Fruit fly (Drosophila melanogaster) whole organism, embryonic: ENCODE results near the gene CG15203.

ENCODE experiments used
- Aef1 ChIP-seq: fragments of 200-800 bp; sonication (Bioruptor generic); IDR thresholded peaks from 3 replicates; pipeline ENCODE4 v1.3.6; 2022; ENCODE audit warnings: missing biosample characterization, missing genetic modification characterization
- CG10462 ChIP-seq: fragments of 200-800 bp; sonication (Bioruptor generic); optimal IDR thresholded peaks from 2 replicates; lab custom pipeline; 2016; ENCODE audit warnings: missing biosample characterization, missing genetic modification characterization
- CG10654 ChIP-seq: fragments of 200-800 bp; sonication (Bioruptor generic); optimal IDR thresholded peaks from 2 replicates; lab custom pipeline; 2016; ENCODE audit warnings: missing biosample characterization, missing genetic modification characterization
- CG13123 ChIP-seq: fragments of 200-800 bp; sonication (Bioruptor generic); optimal IDR thresholded peaks from 2 replicates; lab custom pipeline; 2016; ENCODE audit warnings: missing biosample characterization, missing genetic modification characterization
- CG14050 ChIP-seq: fragments of 200-800 bp; sonication (Bioruptor generic); IDR thresholded peaks from 3 replicates; pipeline ENCODE4 v1.3.6; 2022; ENCODE audit warnings: missing biosample characterization, missing genetic modification characterization
- CG16813 ChIP-seq: fragments of 200-800 bp; sonication (Bioruptor generic); IDR thresholded peaks from 3 replicates; pipeline ENCODE4 v1.3.6; 2022; ENCODE audit warnings: missing biosample characterization, missing genetic modification characterization; ENCODE audit not compliant: partially characterized antibody
- CG17186 ChIP-seq: fragments of 200-800 bp; sonication (Bioruptor generic); optimal IDR thresholded peaks from 3 replicates; lab custom pipeline; 2017; ENCODE audit warnings: missing biosample characterization, missing genetic modification reagents, missing genetic modification characterization
- CG17385 ChIP-seq: fragments of 200-800 bp; sonication (Bioruptor generic); optimal IDR thresholded peaks from 3 replicates; lab custom pipeline; 2018; ENCODE audit warnings: missing biosample characterization, mild to moderate bottlenecking, missing genetic modification characterization
- CG2116 ChIP-seq: fragments of 200-800 bp; sonication (Bioruptor generic); optimal IDR thresholded peaks from 3 replicates; lab custom pipeline; 2018; ENCODE audit warnings: missing biosample characterization, mild to moderate bottlenecking, missing genetic modification characterization
- CG2129 ChIP-seq: fragments of 200-800 bp; sonication (Bioruptor generic); IDR thresholded peaks from 2 replicates; pipeline ENCODE4 v1.3.6; 2022; ENCODE audit warnings: missing biosample characterization, missing genetic modification characterization; ENCODE audit not compliant: partially characterized antibody
- CG30020 ChIP-seq: fragments of 200-800 bp; optimal IDR thresholded peaks from 2 replicates; lab custom pipeline; 2019; ENCODE audit warnings: missing biosample characterization, mild to moderate bottlenecking, missing genetic modification characterization, moderate library complexity
- CG32532 ChIP-seq: fragments of 200-800 bp; sonication (Bioruptor generic); IDR thresholded peaks from 2 replicates; pipeline ENCODE4 v1.3.6; 2022; ENCODE audit warnings: missing biosample characterization, missing genetic modification characterization
- CG6683 ChIP-seq: fragments of 200-800 bp; sonication (Bioruptor generic); optimal IDR thresholded peaks from 2 replicates; lab custom pipeline; 2017; ENCODE audit warnings: missing biosample characterization, mild to moderate bottlenecking, missing genetic modification characterization, missing genetic modification reagents
- CG7963 ChIP-seq: fragments of 200-800 bp; sonication (Bioruptor generic); IDR thresholded peaks from 3 replicates; pipeline ENCODE4 v1.3.6; 2022; ENCODE audit warnings: missing biosample characterization, missing genetic modification characterization; ENCODE audit not compliant: partially characterized antibody
- CG8290 ChIP-seq, 3 experiments: fragments of 200-800 bp; sonication (Bioruptor generic); optimal IDR thresholded peaks; 2 replicates each; lab custom pipeline; 2016 to 2019; ENCODE audit warnings: missing biosample characterization in 3 of 3, missing genetic modification characterization in 3 of 3, mild to moderate bottlenecking in 2 of 3, moderate library complexity in 1 of 3
- CG8388 ChIP-seq: fragments of 200-800 bp; sonication (Bioruptor generic); optimal IDR thresholded peaks from 2 replicates; lab custom pipeline; 2019; ENCODE audit warnings: missing biosample characterization, mild to moderate bottlenecking, missing genetic modification characterization, moderate library complexity
- CG8478 ChIP-seq: fragments of >200 bp; optimal IDR thresholded peaks from 2 replicates; lab custom pipeline; 2018
- CG9797 ChIP-seq: fragments of 200-800 bp; sonication (Bioruptor generic); optimal IDR thresholded peaks from 3 replicates; lab custom pipeline; 2018; ENCODE audit warnings: missing biosample characterization, mild to moderate bottlenecking, missing genetic modification characterization
- CG9876 ChIP-seq: fragments of 200-800 bp; sonication (Bioruptor generic); optimal IDR thresholded peaks from 2 replicates; lab custom pipeline; 2016; ENCODE audit warnings: missing biosample characterization, missing genetic modification characterization
- CrebB ChIP-seq: fragments of 200-800 bp; sonication (Bioruptor generic); optimal IDR thresholded peaks from 3 replicates; lab custom pipeline; 2018; ENCODE audit warnings: missing biosample characterization, mild to moderate bottlenecking, missing genetic modification characterization
- HLH4C ChIP-seq: fragments of 200-800 bp; sonication (Bioruptor generic); IDR thresholded peaks from 3 replicates; pipeline ENCODE4 v1.3.6; 2022; ENCODE audit warnings: missing biosample characterization, missing genetic modification characterization; ENCODE audit not compliant: partially characterized antibody
- MTF-1 ChIP-seq: fragments of 200-800 bp; sonication (Bioruptor generic); optimal IDR thresholded peaks from 2 replicates; lab custom pipeline; 2018; ENCODE audit warnings: missing biosample characterization, mild to moderate bottlenecking, missing genetic modification characterization, borderline replicate concordance
- Myb ChIP-seq: fragments of 200-800 bp; sonication (Bioruptor generic); optimal IDR thresholded peaks from 2 replicates; lab custom pipeline; 2016; ENCODE audit warnings: missing biosample characterization, missing genetic modification characterization
- Nf-YA ChIP-seq: fragments of 200-800 bp; sonication (Bioruptor generic); IDR thresholded peaks from 2 replicates; pipeline ENCODE4 v1.3.6; 2022; ENCODE audit warnings: missing biosample characterization, missing genetic modification characterization
- Opbp ChIP-seq: fragments of 200-800 bp; sonication (Bioruptor generic); IDR thresholded peaks from 3 replicates; pipeline ENCODE4 v1.3.6; 2022; ENCODE audit warnings: missing biosample characterization, missing genetic modification characterization; ENCODE audit not compliant: partially characterized antibody
- Scr ChIP-seq: fragments of 200-800 bp; sonication (Bioruptor generic); IDR thresholded peaks from 2 replicates; pipeline ENCODE4 v1.3.6; 2022; ENCODE audit warnings: missing biosample characterization, missing genetic modification characterization; ENCODE audit not compliant: partially characterized antibody
- Sox102F ChIP-seq: fragments of 200-800 bp; sonication (Bioruptor generic); optimal IDR thresholded peaks from 2 replicates; lab custom pipeline; 2018; ENCODE audit warnings: missing biosample characterization, mild to moderate bottlenecking, missing genetic modification characterization, moderate library complexity
- Sry-δ ChIP-seq: fragments of 200-800 bp; sonication (Bioruptor generic); optimal IDR thresholded peaks from 2 replicates; lab custom pipeline; 2016; ENCODE audit warnings: missing biosample characterization, missing genetic modification characterization
- Trl ChIP-seq, 3 experiments: fragments of >200 bp in 2 of 3; fragments of 200-800 bp in 1 of 3; sonication (Bioruptor generic) in 1 of 3; optimal IDR thresholded peaks; 2 replicates in 1 of 3; 3 replicates in 2 of 3; lab custom pipeline; 2016 to 2017; ENCODE audit warnings: missing biosample characterization in 1 of 3, missing genetic modification characterization in 1 of 3
- amos ChIP-seq: fragments of 200-800 bp; sonication (Bioruptor generic); IDR thresholded peaks from 2 replicates; pipeline ENCODE4 v1.3.6; 2022; ENCODE audit warnings: missing biosample characterization, missing genetic modification characterization; ENCODE audit not compliant: partially characterized antibody
- cad ChIP-seq: fragments of >200 bp; optimal IDR thresholded peaks from 2 replicates; lab custom pipeline; 2017; ENCODE audit warnings: missing biosample characterization, missing genetic modification characterization
- crc ChIP-seq: fragments of 200-800 bp; sonication (Bioruptor generic); optimal IDR thresholded peaks from 2 replicates; lab custom pipeline; 2016; ENCODE audit warnings: missing biosample characterization, missing genetic modification characterization
- crp ChIP-seq, 2 experiments: fragments of 200-800 bp; sonication (Bioruptor generic); optimal IDR thresholded peaks; 2 replicates in 1 of 2; 3 replicates in 1 of 2; lab custom pipeline; 2017; ENCODE audit warnings: missing biosample characterization in 2 of 2, missing genetic modification characterization in 2 of 2, mild to moderate bottlenecking in 1 of 2, moderate library complexity in 1 of 2
- dmrt11E ChIP-seq: fragments of 200-800 bp; sonication (Bioruptor generic); optimal IDR thresholded peaks from 3 replicates; lab custom pipeline; 2018; ENCODE audit warnings: missing biosample characterization, mild to moderate bottlenecking, missing genetic modification characterization, moderate library complexity
- eyg ChIP-seq: fragments of 200-800 bp; sonication (Bioruptor generic); optimal IDR thresholded peaks from 3 replicates; lab custom pipeline; 2016; ENCODE audit warnings: missing biosample characterization, missing genetic modification characterization
- hbn ChIP-seq: fragments of 200-800 bp; sonication (Bioruptor generic); IDR thresholded peaks from 2 replicates; pipeline ENCODE4 v1.3.6; 2022; ENCODE audit warnings: missing biosample characterization, missing genetic modification characterization; ENCODE audit not compliant: partially characterized antibody
- ind ChIP-seq: fragments of 200-800 bp; sonication (Bioruptor generic); optimal IDR thresholded peaks from 3 replicates; lab custom pipeline; 2016; ENCODE audit warnings: missing biosample characterization, missing genetic modification characterization
- kay ChIP-seq: fragments of 200-800 bp; sonication (Bioruptor generic); optimal IDR thresholded peaks from 2 replicates; lab custom pipeline; 2016; ENCODE audit warnings: missing biosample characterization, missing genetic modification characterization
- ken ChIP-seq: fragments of 200-800 bp; sonication (Bioruptor generic); IDR thresholded peaks from 3 replicates; pipeline ENCODE4 v1.3.6; 2022; ENCODE audit warnings: missing biosample characterization, missing genetic modification characterization
- pum ChIP-seq: fragments of 200-800 bp; sonication (Bioruptor generic); optimal IDR thresholded peaks from 2 replicates; lab custom pipeline; 2016; ENCODE audit warnings: missing biosample characterization, missing genetic modification characterization
- row ChIP-seq: fragments of 200-800 bp; sonication (Bioruptor generic); IDR thresholded peaks from 3 replicates; pipeline ENCODE4 v1.3.6; 2022; ENCODE audit warnings: missing biosample characterization, missing genetic modification characterization
- schlank ChIP-seq: fragments of 200-800 bp; sonication (Bioruptor generic); optimal IDR thresholded peaks from 2 replicates; lab custom pipeline; 2018; ENCODE audit warnings: missing biosample characterization, mild to moderate bottlenecking, missing genetic modification characterization
- sqz ChIP-seq: fragments of 200-800 bp; sonication (Bioruptor generic); optimal IDR thresholded peaks from 3 replicates; lab custom pipeline; 2018; ENCODE audit warnings: missing biosample characterization, mild to moderate bottlenecking, missing genetic modification characterization
- stwl ChIP-seq: fragments of 200-800 bp; sonication (Bioruptor generic); optimal IDR thresholded peaks from 3 replicates; lab custom pipeline; 2018; ENCODE audit warnings: missing biosample characterization, mild to moderate bottlenecking, missing genetic modification characterization, moderate library complexity
- tna ChIP-seq: fragments of 200-800 bp; sonication (Bioruptor generic); IDR thresholded peaks from 2 replicates; pipeline ENCODE4 v1.3.6; 2022; ENCODE audit warnings: missing biosample characterization, missing genetic modification characterization; ENCODE audit not compliant: partially characterized antibody
- unc-4 ChIP-seq: fragments of 200-800 bp; sonication (Bioruptor generic); IDR thresholded peaks from 2 replicates; pipeline ENCODE4 v1.3.6; 2022; ENCODE audit warnings: missing biosample characterization, missing genetic modification characterization; ENCODE audit not compliant: partially characterized antibody
- wor ChIP-seq: fragments of 200-800 bp; sonication (Bioruptor generic); IDR thresholded peaks from 2 replicates; pipeline ENCODE4 v1.3.6; 2022; ENCODE audit warnings: missing biosample characterization, missing genetic modification characterization
- zfh1 ChIP-seq: fragments of 200-800 bp; sonication (Bioruptor generic); IDR thresholded peaks from 3 replicates; pipeline ENCODE4 v1.3.6; 2022; ENCODE audit warnings: missing biosample characterization, missing genetic modification characterization

Gene CG15203

dm6 chrX:11090161-11090560 is 23.8 kb downstream of the CG15203 start, which contains the start of gene CG2076 (continued):
- TF ChIP-seq crc (GFP tag; lab: Kevin White, UChicago) (no peak), Sox102F (no peak), CG9797 (GFP tag; lab: Kevin White, UChicago) (no peak), schlank (tag; lab: Kevin White, UChicago) (no peak), CG17385 (GFP tag; lab: Kevin White, UChicago) (no peak), CG14050 (GFP tag; lab: Robert Waterston, UW) (no peak), pum (GFP tag; lab: Kevin White, UChicago) (no peak), stwl (tag; lab: Kevin White, UChicago) (peak; percentile 65), wor (no peak), zfh1 (GFP tag; lab: Robert Waterston, UW) (no peak), CG10462 (GFP tag; lab: Kevin White, UChicago) (no peak), CG7963 (GFP tag; lab: Robert Waterston, UW) (peak; percentile 94), Nf-YA (GFP tag; lab: Robert Waterston, UW) (no peak), Sry-δ (GFP tag; lab: Kevin White, UChicago) (peak; percentile 58), sqz (GFP tag; lab: Kevin White, UChicago) (no peak), CG8478 (lab: Kevin White, UChicago) (no peak), Aef1 (GFP tag; lab: Robert Waterston, UW) (no peak), CG8388 (GFP tag; lab: Kevin White, UChicago) (no peak), CrebB (tag; lab: Kevin White, UChicago) (no peak), eyg (GFP tag; lab: Kevin White, UChicago) (no peak), HLH4C (GFP tag; lab: Robert Waterston, UW) (peak; percentile 97), kay (GFP tag; lab: Kevin White, UChicago) (no peak), ken (no peak), row (GFP tag; lab: Robert Waterston, UW) (no peak), MTF-1 (no peak)

DNA sequence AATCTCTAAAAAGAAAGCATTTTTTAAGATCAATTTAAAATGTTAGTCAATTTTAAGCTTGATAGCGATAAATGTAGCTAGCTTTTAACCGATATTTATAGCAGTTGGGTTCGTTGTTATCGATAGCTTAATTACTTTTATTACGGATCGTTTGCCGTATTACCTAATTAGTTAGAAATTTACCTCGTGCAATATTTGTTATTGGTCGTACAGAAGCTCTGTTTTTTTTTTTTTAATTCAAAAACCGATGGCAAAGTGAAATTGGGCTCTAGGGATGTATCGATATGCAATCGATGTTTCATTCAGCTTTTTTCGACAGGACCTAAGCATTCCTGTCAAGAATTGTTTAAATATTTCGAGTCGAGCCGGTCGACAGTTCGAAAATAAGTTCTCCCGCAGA is 25.8 kb downstream of the CG15203 start, which contains the start of gene CG2061:
Gene CG2061, plus strand, starts transcription at position 292 of the 400 bp plus-strand sequence.
- TF ChIP-seq ind (GFP tag; lab: Kevin White, UChicago) = no peak
- TF ChIP-seq CG32532 (GFP tag; lab: Robert Waterston, UW) = no peak
- peak; percentile 71 for TF ChIP-seq unc-4
- TF ChIP-seq kay (GFP tag; lab: Kevin White, UChicago) = no peak
- TF ChIP-seq HLH4C (GFP tag; lab: Robert Waterston, UW) = peak; percentile 87
- TF ChIP-seq tna (GFP tag; lab: Robert Waterston, UW) = peak; percentile 72
- peak; percentile 63; the same call in 1 of the 2 replicates for TF ChIP-seq amos (GFP tag; lab: Robert Waterston, UW)
- TF ChIP-seq CG2116 (GFP tag; lab: Kevin White, UChicago) = peak; percentile 71
- TF ChIP-seq CG16813 (GFP tag; lab: Robert Waterston, UW) = peak; percentile 66; the same call in 2 of the 3 replicates
- no peak for TF ChIP-seq crp (GFP tag; optimal IDR thresholded peaks at IDR 0.05; lab: Kevin White, UChicago)
- TF ChIP-seq CG10654 (GFP tag; lab: Kevin White, UChicago) = no peak
- TF ChIP-seq Trl (optimal IDR thresholded peaks at IDR 0.05; lab: Kevin White, UChicago) = no peak
- no peak for TF ChIP-seq Trl (GFP tag; optimal IDR thresholded peaks at IDR 0.05; lab: Kevin White, UChicago)
- TF ChIP-seq hbn = peak; percentile 58
- TF ChIP-seq Myb = no peak
- no peak for TF ChIP-seq CG9876
- TF ChIP-seq Opbp (GFP tag; lab: Robert Waterston, UW) = peak; percentile 52; the same call in 1 of the 3 replicates
- no peak for TF ChIP-seq CG8290 (GFP tag; optimal IDR thresholded peaks at IDR 0.05; lab: Kevin White, UChicago)
- no peak for TF ChIP-seq CG8290 (tag; optimal IDR thresholded peaks at IDR 0.05; lab: Kevin White, UChicago)
- no peak for TF ChIP-seq schlank (tag; lab: Kevin White, UChicago)
- TF ChIP-seq dmrt11E (tag; lab: Kevin White, UChicago) = no peak
- peak; percentile 36; the same call in 1 of the 2 replicates for TF ChIP-seq CG2129 (GFP tag; lab: Robert Waterston, UW)
- TF ChIP-seq CG6683 = no peak
- TF ChIP-seq cad = no peak
- no peak for TF ChIP-seq CG17186 (GFP tag; lab: Kevin White, UChicago)
- TF ChIP-seq CG30020 = no peak
- no peak for TF ChIP-seq wor
- TF ChIP-seq Scr = peak; percentile 80
- no peak for TF ChIP-seq CG13123
